Fruit fly (Drosophila melanogaster): ENCODE results near the gene pix.

Gene pix

dm6 chr3L:8997686-8998239 is 23.2 kb upstream of the pix start, which contains the start of the genes smg and CG5087:
Gene smg, minus strand, starts transcription at chr3L:8997989.
Gene CG5087, plus strand, starts transcription at chr3L:8998184.
- TF ChIP-seq Eip75B (GFP tag; optimal IDR thresholded peaks at IDR 0.05), result peak; percentile 14
- no peak for TF ChIP-seq CG6792 (GFP tag; optimal IDR thresholded peaks at IDR 0.05)
- TF ChIP-seq CG7368 (GFP tag; optimal IDR thresholded peaks at IDR 0.05), result no peak
- TF ChIP-seq spab (GFP tag; optimal IDR thresholded peaks at IDR 0.05), result no peak
- TF ChIP-seq Hr4 (GFP tag; optimal IDR thresholded peaks at IDR 0.05), result no peak
- peak; percentile 75 for TF ChIP-seq fkh (GFP tag; optimal IDR thresholded peaks at IDR 0.05)
- TF ChIP-seq Eip78C (GFP tag), result no peak
- TF ChIP-seq net (GFP tag; optimal IDR thresholded peaks at IDR 0.05), result no peak
- peak; percentile 83 for TF ChIP-seq svp (GFP tag)
- peak; percentile 13 for TF ChIP-seq Hr39 (GFP tag; optimal IDR thresholded peaks at IDR 0.05)
- TF ChIP-seq lz (GFP tag; optimal IDR thresholded peaks at IDR 0.05), result peak; percentile 7
- TF ChIP-seq Eip93F (GFP tag; optimal IDR thresholded peaks at IDR 0.05), result peak; percentile 13
- no peak; the same call in 2 of the 3 replicates for TF ChIP-seq CG8119 (GFP tag; IDR thresholded peaks at IDR 0.05)

dm6 chr3L:8996899-8997685 is 22.5 kb upstream of the pix start:
- TF ChIP-seq Eip93F (GFP tag; optimal IDR thresholded peaks at IDR 0.05), result no peak
- TF ChIP-seq Sox102F (GFP tag; optimal IDR thresholded peaks at IDR 0.05), result peak; percentile 13
- TF ChIP-seq lz (GFP tag; optimal IDR thresholded peaks at IDR 0.05), result no peak
- no peak for TF ChIP-seq Smox (GFP tag; optimal IDR thresholded peaks at IDR 0.05)
- peak; percentile 26 for TF ChIP-seq dsx (GFP tag; optimal IDR thresholded peaks at IDR 0.05; ENCODE audit: poor library complexity, severe bottlenecking)
- TF ChIP-seq salr (GFP tag; optimal IDR thresholded peaks at IDR 0.05), result no peak
- no peak for TF ChIP-seq Hr4 (GFP tag; optimal IDR thresholded peaks at IDR 0.05)
- TF ChIP-seq Blimp-1 (GFP tag; optimal IDR thresholded peaks at IDR 0.05), result peak; percentile 91
- no peak for TF ChIP-seq fd59A (GFP tag; optimal IDR thresholded peaks at IDR 0.05)
- no peak for TF ChIP-seq OdsH (GFP tag; optimal IDR thresholded peaks at IDR 0.05)
- 0 out of 3 replicates have a peak, but pooled peaks have one; percentile 18 for TF ChIP-seq CG6163 (GFP tag; IDR thresholded peaks at IDR 0.05)
- no peak for TF ChIP-seq cyc (GFP tag; optimal IDR thresholded peaks at IDR 0.05)
- TF ChIP-seq CG31627 (GFP tag; optimal IDR thresholded peaks at IDR 0.05), result no peak
- no peak for TF ChIP-seq CG10631 (GFP tag; optimal IDR thresholded peaks at IDR 0.05)
- TF ChIP-seq net (GFP tag; optimal IDR thresholded peaks at IDR 0.05), result peak; percentile 18
- TF ChIP-seq acj6 (GFP tag; optimal IDR thresholded peaks at IDR 0.05), result no peak
- peak; percentile 52 for TF ChIP-seq achi (GFP tag; optimal IDR thresholded peaks at IDR 0.05)
- 0 out of 3 replicates have a peak, but pooled peaks have one; percentile 34 for TF ChIP-seq eg (GFP tag; IDR thresholded peaks at IDR 0.05)
- TF ChIP-seq fkh (GFP tag; optimal IDR thresholded peaks at IDR 0.05), result no peak
- TF ChIP-seq Eip75B (GFP tag; optimal IDR thresholded peaks at IDR 0.05), result no peak
- no peak for TF ChIP-seq CG11902 (GFP tag; optimal IDR thresholded peaks at IDR 0.05)
- TF ChIP-seq Eip78C (GFP tag), result peak; percentile 32
- TF ChIP-seq CG32006 (GFP tag; optimal IDR thresholded peaks at IDR 0.05), result no peak
- no peak for TF ChIP-seq CG6792 (GFP tag; optimal IDR thresholded peaks at IDR 0.05)
- peak; percentile 2 for TF ChIP-seq CG1621 (tag; optimal IDR thresholded peaks at IDR 0.05)
- TF ChIP-seq CG3919 (GFP tag; optimal IDR thresholded peaks at IDR 0.05), result peak; percentile 15
- no peak for TF ChIP-seq Met (GFP tag; optimal IDR thresholded peaks at IDR 0.05)
- no peak for TF ChIP-seq dac (GFP tag; optimal IDR thresholded peaks at IDR 0.05)
- no peak for TF ChIP-seq CG11762 (GFP tag; optimal IDR thresholded peaks at IDR 0.05; ENCODE audit: insufficient read depth)
- TF ChIP-seq Ets21C (GFP tag; optimal IDR thresholded peaks at IDR 0.05), result no peak
- TF ChIP-seq CG9139 (GFP tag; optimal IDR thresholded peaks at IDR 0.05), result no peak
- no peak for TF ChIP-seq esn (GFP tag; optimal IDR thresholded peaks at IDR 0.05)
- TF ChIP-seq CG6854 (GFP tag; optimal IDR thresholded peaks at IDR 0.05), result peak; percentile 41
- no peak for TF ChIP-seq CG8319 (GFP tag; optimal IDR thresholded peaks at IDR 0.05)
- TF ChIP-seq Hr39 (GFP tag; optimal IDR thresholded peaks at IDR 0.05), result no peak
- TF ChIP-seq CG11294 (GFP tag; IDR thresholded peaks at IDR 0.05), result no peak
- TF ChIP-seq svp (GFP tag), result peak; percentile 89
- TF ChIP-seq Sox14 (GFP tag; optimal IDR thresholded peaks at IDR 0.05), result no peak
- no peak for TF ChIP-seq CG8632 (GFP tag; optimal IDR thresholded peaks at IDR 0.05)
- TF ChIP-seq ss (GFP tag; optimal IDR thresholded peaks at IDR 0.05), result peak in 1 of 2 experiments; percentile 21
- no peak for TF ChIP-seq CG10669 (GFP tag; optimal IDR thresholded peaks at IDR 0.05)
- 0 out of 2 replicates have a peak, but pooled peaks have one; percentile 31 for TF ChIP-seq CG15336 (GFP tag; IDR thresholded peaks at IDR 0.05)
- no peak for TF ChIP-seq fd85E (GFP tag; optimal IDR thresholded peaks at IDR 0.05)
